Worm (Caenorhabditis elegans): Measurements from ENCODE around the gene W07G4.5.

Gene W07G4.5

ce11 chrV:13020014-13020413 is 27.8 kb upstream of the W07G4.5 start:
- TF ChIP-seq ztf-25 (GFP tag; IDR thresholded peaks at IDR 0.05): no peak
- TF ChIP-seq F37B4.10 (GFP tag; IDR thresholded peaks at IDR 0.05): no peak
- TF ChIP-seq hlh-26 (GFP tag; conservative IDR thresholded peaks at IDR 0.05): no peak
- TF ChIP-seq ztf-6 (GFP tag; IDR thresholded peaks at IDR 0.05): no peak
- no peak for TF ChIP-seq nhr-90 (tag; optimal IDR thresholded peaks at IDR 0.05)
- no peak for TF ChIP-seq ztf-26 (tag; optimal IDR thresholded peaks at IDR 0.05)
- no peak for TF ChIP-seq nfya-2 (GFP tag; IDR thresholded peaks at IDR 0.05)
- no peak for TF ChIP-seq C17E4.6 (GFP tag; IDR thresholded peaks at IDR 0.05)
- no peak for TF ChIP-seq ama-1 (optimal IDR thresholded peaks at IDR 0.05)
- no peak for TF ChIP-seq ama-1 (GFP tag; optimal IDR thresholded peaks at IDR 0.05)
- TF ChIP-seq snpc-1.3 (tag; optimal IDR thresholded peaks at IDR 0.05; ENCODE audit: insufficient read depth): no peak
- TF ChIP-seq hmg-1.2 (GFP tag; IDR thresholded peaks at IDR 0.05): no peak
- no peak for TF ChIP-seq hsf-1 (GFP tag; IDR thresholded peaks at IDR 0.05)
- no peak for TF ChIP-seq ceh-79 (tag; optimal IDR thresholded peaks at IDR 0.05)
- no peak for TF ChIP-seq nhr-179 (tag; optimal IDR thresholded peaks at IDR 0.05)
- TF ChIP-seq nhr-120 (GFP tag; IDR thresholded peaks at IDR 0.05): no peak
- TF ChIP-seq sea-2 (GFP tag; IDR thresholded peaks at IDR 0.05): no peak
- no peak for TF ChIP-seq K12H6.12 (tag; optimal IDR thresholded peaks at IDR 0.05)
- TF ChIP-seq lsl-1 (GFP tag; optimal IDR thresholded peaks at IDR 0.05): no peak
- no peak for TF ChIP-seq pha-4 (tag; optimal IDR thresholded peaks at IDR 0.05)

- TF ChIP-seq atf-7 (tag; optimal IDR thresholded peaks at IDR 0.05) (no peak), ztf-22 (GFP tag; optimal IDR thresholded peaks at IDR 0.05) (no peak), ztf-26 (tag; optimal IDR thresholded peaks at IDR 0.05) (no peak), nhr-27 (tag; optimal IDR thresholded peaks at IDR 0.05) (no peak), ccch-3 (GFP tag; optimal IDR thresholded peaks at IDR 0.05) (no peak), him-1 (tag; optimal IDR thresholded peaks at IDR 0.05) (no peak), F23B12.7 (tag; optimal IDR thresholded peaks at IDR 0.05; ENCODE audit: insufficient read depth) (no peak), Y79H2A.3 (GFP tag; conservative IDR thresholded peaks at IDR 0.05) (no peak)
Measured at ce11 chrV:13020638-13021037, 27.1 kb upstream of the W07G4.5 start.

- TF ChIP-seq lsl-1 (GFP tag; optimal IDR thresholded peaks at IDR 0.05) (no peak), nfya-2 (GFP tag; IDR thresholded peaks at IDR 0.05) (no peak), ztf-3 (GFP tag; optimal IDR thresholded peaks at IDR 0.05) (no peak), nhr-179 (tag; optimal IDR thresholded peaks at IDR 0.05) (no peak), tbp1 (GFP tag; optimal IDR thresholded peaks at IDR 0.05) (no peak), mcd-1 (GFP tag; IDR thresholded peaks at IDR 0.05) (no peak), ccch-3 (GFP tag; optimal IDR thresholded peaks at IDR 0.05) (no peak), ceh-91 (GFP tag; IDR thresholded peaks at IDR 0.05) (no peak), madf-8 (GFP tag; conservative IDR thresholded peaks at IDR 0.05) (no peak), rec-8 (tag; optimal IDR thresholded peaks at IDR 0.05) (no peak), gei-17 (GFP tag; optimal IDR thresholded peaks at IDR 0.05) (no peak), mes-4 (tag; optimal IDR thresholded peaks at IDR 0.05) (no peak), K11D2.4 (GFP tag; IDR thresholded peaks at IDR 0.05) (no peak), aptf-3 (GFP tag; IDR thresholded peaks at IDR 0.05) (no peak), snpc-1.3 (tag; optimal IDR thresholded peaks at IDR 0.05; ENCODE audit: insufficient read depth) (no peak), F10E7.11 (tag; optimal IDR thresholded peaks at IDR 0.05) (no peak), madf-10 (tag; optimal IDR thresholded peaks at IDR 0.05) (no peak), madf-6 (GFP tag; IDR thresholded peaks at IDR 0.05) (no peak)
Measured at ce11 chrV:13021540-13021939, 26.2 kb upstream of the W07G4.5 start.
